Worm (Caenorhabditis elegans): Measurements from ENCODE around the gene ymel-1.

Gene ymel-1

ce11 chrIII:10415822-10416221 lies at the start of gene ymel-1:
Gene ymel-1 (plus strand): TSS chrIII:10416139.
- no peak for TF ChIP-seq zfp-3 (GFP tag; conservative IDR thresholded peaks at IDR 0.05)
- peak; percentile 90 for TF ChIP-seq lin-38 (GFP tag; IDR thresholded peaks at IDR 0.05)
- TF ChIP-seq nhr-102 (tag; optimal IDR thresholded peaks at IDR 0.05), result peak; percentile 35
- peak; percentile 67 for TF ChIP-seq mes-2 (tag; optimal IDR thresholded peaks at IDR 0.05; ENCODE audit: poor library complexity, severe bottlenecking)
- TF ChIP-seq lin-1 (GFP tag; IDR thresholded peaks at IDR 0.05), result peak; percentile 48; the same call in 1 of the 2 replicates
- no peak for TF ChIP-seq nhr-25 (tag; optimal IDR thresholded peaks at IDR 0.05; ENCODE audit: borderline replicate concordance, insufficient read depth)
- TF ChIP-seq daf-8 (GFP tag; IDR thresholded peaks at IDR 0.05), result no peak
- TF ChIP-seq php-3 (GFP tag; IDR thresholded peaks at IDR 0.05), result no peak
- TF ChIP-seq ztf-11 (tag; optimal IDR thresholded peaks at IDR 0.05), result no peak
- peak; percentile 46; the same call in 1 of the 2 replicates for TF ChIP-seq arid-1 (GFP tag; conservative IDR thresholded peaks at IDR 0.05)
- no peak for TF ChIP-seq lin-39 (tag; optimal IDR thresholded peaks at IDR 0.05)
- no peak for TF ChIP-seq jun-1 (tag; optimal IDR thresholded peaks at IDR 0.05)
- TF ChIP-seq hlh-11 (tag; optimal IDR thresholded peaks at IDR 0.05), result peak; percentile 47
- TF ChIP-seq set-16 (GFP tag; IDR thresholded peaks at IDR 0.05), result no peak
- TF ChIP-seq mdl-1 (tag; optimal IDR thresholded peaks at IDR 0.05), result peak; percentile 27 to 61
- TF ChIP-seq aha-1 (tag), result peak; percentile 88
- TF ChIP-seq nhr-10 (tag; optimal IDR thresholded peaks at IDR 0.05), result no peak
- no peak for TF ChIP-seq zip-11 (GFP tag; IDR thresholded peaks at IDR 0.05)
- peak; percentile 40 for TF ChIP-seq dve-1 (tag; optimal IDR thresholded peaks at IDR 0.05; ENCODE audit: insufficient read depth)
- TF ChIP-seq lin-15B (tag; optimal IDR thresholded peaks at IDR 0.05), result no peak
- no peak for TF ChIP-seq unc-39 (tag; optimal IDR thresholded peaks at IDR 0.05)
- no peak for TF ChIP-seq tra-1 (GFP tag; IDR thresholded peaks at IDR 0.05)
- TF ChIP-seq hif-1 (tag; optimal IDR thresholded peaks at IDR 0.05), result peak in 1 of 2 experiments; percentile 52
- TF ChIP-seq dmd-6 (GFP tag; IDR thresholded peaks at IDR 0.05), result peak; percentile 19; the same call in 1 of the 2 replicates
- peak; percentile 34 for TF ChIP-seq nhr-77 (tag; optimal IDR thresholded peaks at IDR 0.05)
- no peak for TF ChIP-seq Y48G9A.11 (GFP tag; IDR thresholded peaks at IDR 0.05)
- 0 out of 2 replicates have a peak, but pooled peaks have one; percentile 11 for TF ChIP-seq pha-4 (GFP tag; IDR thresholded peaks at IDR 0.05)
- no peak for TF ChIP-seq pha-4 (tag; optimal IDR thresholded peaks at IDR 0.05)
- TF ChIP-seq vab-7 (GFP tag; IDR thresholded peaks at IDR 0.05), result no peak
- TF ChIP-seq ceh-28 (tag; optimal IDR thresholded peaks at IDR 0.05), result no peak
- TF ChIP-seq fos-1 (tag; optimal IDR thresholded peaks at IDR 0.05), result no peak
- TF ChIP-seq hlh-30 (tag; optimal IDR thresholded peaks at IDR 0.05; ENCODE audit: insufficient read depth), result peak; percentile 87
- TF ChIP-seq F10B5.3 (tag; optimal IDR thresholded peaks at IDR 0.05), result no peak
- no peak for TF ChIP-seq R02D3.7 (tag; optimal IDR thresholded peaks at IDR 0.05)
- no peak for TF ChIP-seq T20F7.1 (GFP tag; optimal IDR thresholded peaks at IDR 0.05)
- TF ChIP-seq ceh-20 (GFP tag; IDR thresholded peaks at IDR 0.05), result no peak
- TF ChIP-seq mep-1 (tag; optimal IDR thresholded peaks at IDR 0.05), result no peak
- no peak for TF ChIP-seq ceh-44 (GFP tag; IDR thresholded peaks at IDR 0.05)
- TF ChIP-seq sdz-12 (GFP tag; optimal IDR thresholded peaks at IDR 0.05), result no peak
- TF ChIP-seq daf-16 (GFP tag; optimal IDR thresholded peaks at IDR 0.05), result no peak
- TF ChIP-seq daf-16 (tag; optimal IDR thresholded peaks at IDR 0.05), result peak; percentile 7
- peak; percentile 61 for TF ChIP-seq ama-1 (optimal IDR thresholded peaks at IDR 0.05)
- TF ChIP-seq rbr-2 (tag; optimal IDR thresholded peaks at IDR 0.05), result peak; percentile 16
- no peak for TF ChIP-seq snpc-1.2 (GFP tag; IDR thresholded peaks at IDR 0.05)
- peak in 1 of 2 experiments; percentile 50 for TF ChIP-seq lsy-2 (tag; optimal IDR thresholded peaks at IDR 0.05)
- no peak for TF ChIP-seq skn-1 (tag; optimal IDR thresholded peaks at IDR 0.05)
- no peak for TF ChIP-seq lin-13 (GFP tag; optimal IDR thresholded peaks at IDR 0.05)
- TF ChIP-seq mxl-2 (GFP tag; conservative IDR thresholded peaks at IDR 0.05), result no peak
- TF ChIP-seq dpl-1 (GFP tag; optimal IDR thresholded peaks at IDR 0.05), result peak; percentile 6
- TF ChIP-seq gei-8 (GFP tag; optimal IDR thresholded peaks at IDR 0.05), result peak; percentile 9

Measured in whole organism, L4 larva.